Fruit fly (Drosophila melanogaster): ENCODE data around the gene mud.
A peak's percentile ranks its signal among the peaks of the same experiment; 100 is the strongest.

mud gene

dm6 chrX:14215834-14216233 lies 31.7 kb upstream of the mud start (continued):
- TF ChIP-seq prd (optimal IDR thresholded peaks at IDR 0.05) (no peak), prd (GFP tag; IDR thresholded peaks at IDR 0.05) (0 out of 3 replicates have a peak, but pooled peaks have one; percentile 5), Gsc (GFP tag; IDR thresholded peaks at IDR 0.05) (no peak), NfI (GFP tag; optimal IDR thresholded peaks at IDR 0.05) (peak; percentile 16), CG31441 (GFP tag; IDR thresholded peaks at IDR 0.05) (no peak), CG34376 (GFP tag; optimal IDR thresholded peaks at IDR 0.05) (no peak), sisA (GFP tag; IDR thresholded peaks at IDR 0.05) (no peak), CG7839 (tag; optimal IDR thresholded peaks at IDR 0.05) (peak; percentile 12), Meics (GFP tag; optimal IDR thresholded peaks at IDR 0.05) (no peak), BEAF-32 (GFP tag; optimal IDR thresholded peaks at IDR 0.05) (no peak), dysf (GFP tag; IDR thresholded peaks at IDR 0.05) (peak; percentile 29; the same call in 1 of the 3 replicates), CG3838 (GFP tag; optimal IDR thresholded peaks at IDR 0.05) (no peak), D19A (tag; optimal IDR thresholded peaks at IDR 0.05) (peak; percentile 95), CG2116 (GFP tag; optimal IDR thresholded peaks at IDR 0.05) (no peak), pita (GFP tag; optimal IDR thresholded peaks at IDR 0.05) (no peak), CG17802 (tag; optimal IDR thresholded peaks at IDR 0.05) (no peak), Med (GFP tag) (peak; percentile 63), CG9932 (GFP tag; IDR thresholded peaks at IDR 0.05) (peak; percentile 24; the same call in 1 of the 2 replicates), fu2 (GFP tag; optimal IDR thresholded peaks at IDR 0.05) (no peak), Dfd (GFP tag; optimal IDR thresholded peaks at IDR 0.05) (no peak), Dip2 (GFP tag; IDR thresholded peaks at IDR 0.05) (no peak), CG4730 (GFP tag; IDR thresholded peaks at IDR 0.05) (no peak), hkb (optimal IDR thresholded peaks at IDR 0.05) (no peak), hkb (GFP tag; IDR thresholded peaks at IDR 0.05) (no peak), lola (GFP tag; optimal IDR thresholded peaks at IDR 0.05) (no peak), sens-2 (GFP tag; IDR thresholded peaks at IDR 0.05) (no peak), CG3281 (GFP tag; optimal IDR thresholded peaks at IDR 0.05) (peak; percentile 39), Elba2 (GFP tag; optimal IDR thresholded peaks at IDR 0.05) (no peak), Rfx (GFP tag; IDR thresholded peaks at IDR 0.05) (0 out of 2 replicates have a peak, but pooled peaks have one; percentile 17), Bgb (GFP tag; IDR thresholded peaks at IDR 0.05; ENCODE audit: partially characterized antibody) (no peak)

- TF ChIP-seq CG11504 (tag; optimal IDR thresholded peaks at IDR 0.05) (peak; percentile 23), CG11093 (GFP tag; IDR thresholded peaks at IDR 0.05) (no peak), CG30403 (GFP tag; optimal IDR thresholded peaks at IDR 0.05) (peak; percentile 8), gem (tag; optimal IDR thresholded peaks at IDR 0.05) (peak; percentile 42), Hr51 (GFP tag; optimal IDR thresholded peaks at IDR 0.05) (peak in 1 of 2 experiments; percentile 15), Sox102F (GFP tag; optimal IDR thresholded peaks at IDR 0.05) (peak; percentile 12), CG14014 (GFP tag; IDR thresholded peaks at IDR 0.05) (0 out of 2 replicates have a peak, but pooled peaks have one; percentile 21), lab (GFP tag; optimal IDR thresholded peaks at IDR 0.05) (peak; percentile 1), Med (GFP tag) (peak; percentile 16), CG3281 (GFP tag; optimal IDR thresholded peaks at IDR 0.05) (no peak), CG11695 (GFP tag; IDR thresholded peaks at IDR 0.05) (no peak), CG2678 (tag; optimal IDR thresholded peaks at IDR 0.05) (peak; percentile 18), CG7839 (tag; optimal IDR thresholded peaks at IDR 0.05) (peak; percentile 2)
These were observed 30.7 kb upstream of the mud start for dm6 chrX:14216844-14217243.

All from whole organism, embryonic.